Fruit fly (Drosophila melanogaster) whole organism, wandering third instar larva: ENCODE data around the gene CG6836.

Experiments used
- Abd-B ChIP-seq: fragments of >200 bp; optimal IDR thresholded peaks from 2 replicates; lab custom pipeline; 2017; ENCODE audit warnings: missing biosample characterization, missing genetic modification characterization
- Dfd ChIP-seq: fragments of >200 bp; optimal IDR thresholded peaks from 2 replicates; lab custom pipeline; 2017; ENCODE audit warnings: missing biosample characterization, missing genetic modification characterization
- Myc ChIP-seq: fragments of >200 bp; optimal IDR thresholded peaks from 2 replicates; lab custom pipeline; 2017
- OdsH ChIP-seq: fragments of 200-800 bp; sonication (Bioruptor generic); optimal IDR thresholded peaks from 2 replicates; lab custom pipeline; 2016; ENCODE audit warnings: missing biosample characterization, mild to moderate bottlenecking, missing genetic modification characterization
- dl ChIP-seq, 2 experiments: fragments of 175-275, 200-275 bp in 1 of 2; fragments of 200-275 bp in 1 of 2; sonication (Bioruptor generic); optimal IDR thresholded peaks; lab custom pipeline; 2018; ENCODE audit warnings: mild to moderate bottlenecking in 2 of 2, missing biosample characterization in 2 of 2, missing genetic modification characterization in 2 of 2, moderate library complexity in 2 of 2; ENCODE audit not compliant: partially characterized antibody in 2 of 2, insufficient read depth in 1 of 2
- dmrt93B ChIP-seq: fragments of 200-800 bp; sonication (Bioruptor generic); optimal IDR thresholded peaks from 2 replicates; lab custom pipeline; 2018; ENCODE audit warnings: missing biosample characterization, mild to moderate bottlenecking, missing genetic modification characterization
- h ChIP-seq: fragments of 200-800 bp; sonication (Bioruptor generic); optimal IDR thresholded peaks from 3 replicates; lab custom pipeline; 2016; ENCODE audit warnings: missing biosample characterization, mild to moderate bottlenecking, missing genetic modification characterization
- rgr ChIP-seq: fragments of 200-800 bp; sonication (Bioruptor generic); optimal IDR thresholded peaks from 3 replicates; lab custom pipeline; 2016; ENCODE audit warnings: missing biosample characterization, mild to moderate bottlenecking, missing genetic modification characterization

dm6 chr3L:18992820-18993219 lies 42.4 kb downstream of the CG6836 start:
- TF ChIP-seq Dfd (GFP tag; lab: Kevin White, UChicago) (no peak), Myc (lab: Kevin White, UChicago) (peak; percentile 63), dmrt93B (GFP tag; lab: Kevin White, UChicago) (no peak), dl (GFP tag; optimal IDR thresholded peaks at IDR 0.05; lab: Kevin White, UChicago; ENCODE audit: insufficient read depth in 1 of 2, partially characterized antibody in 2 of 2) (no peak), Abd-B (GFP tag; lab: Kevin White, UChicago) (no peak), h (GFP tag; lab: Kevin White, UChicago) (no peak), rgr (no peak), OdsH (GFP tag; lab: Kevin White, UChicago) (no peak)
